Fruit fly (Drosophila melanogaster): ENCODE data around the gene fz2.
A peak's percentile ranks its signal among the peaks of the same experiment; 100 is the strongest.

- TF ChIP-seq pan (optimal IDR thresholded peaks at IDR 0.05) (no peak), psq (optimal IDR thresholded peaks at IDR 0.05) (no peak), usp (GFP tag; optimal IDR thresholded peaks at IDR 0.05) (no peak), CG8478 (optimal IDR thresholded peaks at IDR 0.05) (no peak), EcR (GFP tag; optimal IDR thresholded peaks at IDR 0.05) (peak in 1 of 2 experiments; percentile 58), Dll (optimal IDR thresholded peaks at IDR 0.05) (no peak)
Observed at dm6 chr3L:19173084-19173720, 62.0 kb downstream of the fz2 start.
